Fruit fly (Drosophila melanogaster): ENCODE measurements around the gene Osi5.
A peak's percentile ranks its signal among the peaks of the same experiment; 100 is the strongest.

Gene Osi5

dm6 chr3R:6254875-6255274 is 27.6 kb downstream of the Osi5 start, which contains the start of gene Osi8:
Osi8 (plus strand) TSS chr3R:6255175.
- peak; percentile 33 for TF ChIP-seq Ets65A (GFP tag)
- TF ChIP-seq CG12155 (GFP tag; optimal IDR thresholded peaks at IDR 0.05) = no peak
- TF ChIP-seq CG17568 (GFP tag; optimal IDR thresholded peaks at IDR 0.05) = no peak

- TF ChIP-seq vvl (GFP tag; IDR thresholded peaks at IDR 0.05) (0 out of 2 replicates have a peak, but pooled peaks have one; percentile 25), Deaf1 (tag; optimal IDR thresholded peaks at IDR 0.05) (peak; percentile 88), Mad (GFP tag; optimal IDR thresholded peaks at IDR 0.05) (no peak), CG6175 (GFP tag; IDR thresholded peaks at IDR 0.05) (0 out of 3 replicates have a peak, but pooled peaks have one; percentile 18), CG10431 (GFP tag; optimal IDR thresholded peaks at IDR 0.05) (no peak), CG6791 (GFP tag; IDR thresholded peaks at IDR 0.05; ENCODE audit: partially characterized antibody) (no peak), Ets65A (GFP tag) (peak; percentile 40), crol (GFP tag; IDR thresholded peaks at IDR 0.05) (0 out of 2 replicates have a peak, but pooled peaks have one; percentile 27), CG5180 (GFP tag; optimal IDR thresholded peaks at IDR 0.05) (peak; percentile 33), ttk (GFP tag; IDR thresholded peaks at IDR 0.05) (no peak), Adf1 (GFP tag; IDR thresholded peaks at IDR 0.05) (peak; percentile 38), ci (GFP tag; IDR thresholded peaks at IDR 0.05) (0 out of 3 replicates have a peak, but pooled peaks have one; percentile 13)
These were observed 32.5 kb downstream of the Osi5 start, which contains the start of gene Osi9 for dm6 chr3R:6259837-6260236. Osi9 (plus strand) TSS chr3R:6260211.

dm6 chr3R:6263658-6264057 is 36.3 kb downstream of the Osi5 start, which contains the start of gene Osi10a:
Osi10a (plus strand) TSS chr3R:6263958.
- TF ChIP-seq pnt (GFP tag; optimal IDR thresholded peaks at IDR 0.05) (no peak), Camta (GFP tag; optimal IDR thresholded peaks at IDR 0.05) (no peak)

- TF ChIP-seq seq (GFP tag; IDR thresholded peaks at IDR 0.05) = no peak
- TF ChIP-seq Ets65A (GFP tag) = peak; percentile 6
These were observed 38.6 kb downstream of the Osi5 start, which contains the start of gene Osi10b for dm6 chr3R:6265890-6266289. Osi10b (plus strand) TSS chr3R:6266190.

- TF ChIP-seq slou (GFP tag; optimal IDR thresholded peaks at IDR 0.05) = no peak
- no peak for TF ChIP-seq unc-4 (GFP tag; IDR thresholded peaks at IDR 0.05; ENCODE audit: partially characterized antibody)
- no peak for TF ChIP-seq CG6272 (GFP tag; IDR thresholded peaks at IDR 0.05)
- TF ChIP-seq jumu (GFP tag; optimal IDR thresholded peaks at IDR 0.05) = no peak
- no peak for TF ChIP-seq repo (GFP tag; optimal IDR thresholded peaks at IDR 0.05)
- no peak for TF ChIP-seq salm (tag; optimal IDR thresholded peaks at IDR 0.05)
These were observed 41.3 kb downstream of the Osi5 start, which contains the start of gene Osi11 for dm6 chr3R:6268657-6269056. Osi11 (minus strand) TSS chr3R:6268757.

dm6 chr3R:6269986-6270385 is 42.7 kb downstream of the Osi5 start:
- TF ChIP-seq Ets65A (GFP tag) (peak; percentile 71), CG2129 (GFP tag; IDR thresholded peaks at IDR 0.05; ENCODE audit: partially characterized antibody) (no peak)

- TF ChIP-seq Sry-β (GFP tag; optimal IDR thresholded peaks at IDR 0.05) = peak; percentile 79
- no peak for TF ChIP-seq grau (tag; optimal IDR thresholded peaks at IDR 0.05)
- TF ChIP-seq CG6175 (GFP tag; IDR thresholded peaks at IDR 0.05) = no peak
- TF ChIP-seq Atf6 (GFP tag; IDR thresholded peaks at IDR 0.05) = no peak
- no peak for TF ChIP-seq eyg (GFP tag; optimal IDR thresholded peaks at IDR 0.05)
- peak; percentile 54 for TF ChIP-seq Deaf1 (tag; optimal IDR thresholded peaks at IDR 0.05)
These were observed 50.9 kb downstream of the Osi5 start, which contains the start of gene Osi12 for dm6 chr3R:6278231-6278630. Osi12 (plus strand) TSS chr3R:6278531.

All from whole organism, embryonic.